Worm (Caenorhabditis elegans) whole organism, young adult: Measurements from ENCODE around the gene str-111.

ENCODE experiments used
- B0019.2 ChIP-seq: fragments of 200-800 bp; sonication (Bioruptor generic); conservative IDR thresholded peaks from 2 replicates; pipeline ENCODE4 v1.3.6; 2022; ENCODE audit warnings: missing genetic modification reagents, missing genetic modification characterization, missing compliant biosample characterization
- B0035.1 ChIP-seq: sonication (generic microtip); optimal IDR thresholded peaks from 2 replicates; lab custom pipeline; 2016; ENCODE audit warnings: missing genetic modification characterization, mild to moderate bottlenecking, missing compliant biosample characterization, missing genotype, missing genetic modification reagents
- B0336.3 ChIP-seq: fragments of 200-800 bp; sonication (Bioruptor generic); IDR thresholded peaks from 2 replicates; pipeline ENCODE4 v1.3.6; 2022; ENCODE audit warnings: missing genetic modification characterization, missing compliant biosample characterization
- F55B11.4 ChIP-seq: sonication (generic microtip); optimal IDR thresholded peaks from 2 replicates; lab custom pipeline; 2016; ENCODE audit warnings: missing compliant biosample characterization, missing genetic modification characterization, borderline replicate concordance; ENCODE audit not compliant: insufficient read depth
- T07F8.4 ChIP-seq: sonication (generic microtip); optimal IDR thresholded peaks from 2 replicates; lab custom pipeline; 2016; ENCODE audit warnings: mild to moderate bottlenecking, missing genetic modification characterization, moderate library complexity, missing compliant biosample characterization
- Y53F4B.3 ChIP-seq: fragments of 200-800 bp; sonication (Bioruptor generic); IDR thresholded peaks from 2 replicates; pipeline ENCODE4 v1.3.6; 2022; ENCODE audit warnings: missing genetic modification reagents, missing genetic modification characterization, missing compliant biosample characterization
- aptf-3 ChIP-seq: fragments of 200-800 bp; sonication (Bioruptor generic); IDR thresholded peaks from 2 replicates; pipeline ENCODE4 v1.3.6; 2022; ENCODE audit warnings: missing genetic modification characterization, missing compliant biosample characterization
- ccch-3 ChIP-seq: fragments of 200-800 bp; sonication (Bioruptor generic); optimal IDR thresholded peaks from 2 replicates; lab custom pipeline; 2018; ENCODE audit warnings: mild to moderate bottlenecking, missing genetic modification characterization, missing compliant biosample characterization
- cebp-1 ChIP-seq, 2 experiments: fragments of 200-800 bp in 1 of 2; sonication (Bioruptor generic) in 1 of 2; sonication (generic microtip) in 1 of 2; IDR thresholded peaks in 1 of 2; optimal IDR thresholded peaks in 1 of 2; 2 replicates each; pipeline versions ENCODE4 v1.3.6 to Lab custom; 2017 to 2022; ENCODE audit warnings: missing compliant biosample characterization in 2 of 2, missing genetic modification characterization in 2 of 2, mild to moderate bottlenecking in 1 of 2, missing genetic modification reagents in 1 of 2, moderate library complexity in 1 of 2
- cebp-2 ChIP-seq: fragments of 200-800 bp; sonication (Bioruptor generic); IDR thresholded peaks from 2 replicates; pipeline ENCODE4 v1.3.6; 2022; ENCODE audit warnings: missing genetic modification characterization, missing compliant biosample characterization
- dox-1 ChIP-seq: fragments of 200-800 bp; sonication (Bioruptor generic); IDR thresholded peaks from 2 replicates; pipeline ENCODE4 v1.3.6; 2022; ENCODE audit warnings: missing genetic modification reagents, missing genetic modification characterization, missing compliant biosample characterization
- egl-18 ChIP-seq: fragments of 200-800 bp; sonication (Bioruptor generic); IDR thresholded peaks from 2 replicates; pipeline ENCODE4 v1.3.6; 2022; ENCODE audit warnings: missing genetic modification reagents, missing genetic modification characterization, missing compliant biosample characterization
- fkh-3 ChIP-seq: sonication (generic microtip); optimal IDR thresholded peaks from 2 replicates; lab custom pipeline; 2016; ENCODE audit warnings: mild to moderate bottlenecking, missing genetic modification characterization, missing compliant biosample characterization
- him-1 ChIP-seq: sonication (generic microtip); optimal IDR thresholded peaks from 2 replicates; lab custom pipeline; 2016; ENCODE audit warnings: missing genotype, missing genetic modification reagents, missing genetic modification characterization, missing compliant biosample characterization
- hlh-26 ChIP-seq: fragments of 200-800 bp; sonication (Bioruptor generic); conservative IDR thresholded peaks from 2 replicates; pipeline ENCODE4 v1.3.6; 2022; ENCODE audit warnings: missing genetic modification reagents, missing genetic modification characterization, missing compliant biosample characterization
- lag-1 ChIP-seq: fragments of 200-800 bp; sonication (Bioruptor generic); IDR thresholded peaks from 2 replicates; pipeline ENCODE4 v1.3.6; 2022; ENCODE audit warnings: missing genetic modification reagents, missing genetic modification characterization, missing compliant biosample characterization
- lin-35 ChIP-seq, 3 experiments: fragments of 150-350 bp in 2 of 3; sonication (generic microtip) in 1 of 3; optimal IDR thresholded peaks; 2 replicates each; lab custom pipeline; 2014 to 2018; ENCODE audit warnings: missing biosample characterization in 3 of 3, missing genetic modification characterization in 3 of 3, missing genetic modification reagents in 3 of 3
- lin-54 ChIP-seq: fragments of 200-800 bp; sonication (Bioruptor generic); optimal IDR thresholded peaks from 2 replicates; lab custom pipeline; 2018; ENCODE audit warnings: mild to moderate bottlenecking, missing genetic modification characterization, missing compliant biosample characterization
- madf-10 ChIP-seq: sonication (generic microtip); optimal IDR thresholded peaks from 2 replicates; lab custom pipeline; 2016; ENCODE audit warnings: mild to moderate bottlenecking, missing genetic modification characterization, missing compliant biosample characterization
- madf-6 ChIP-seq: fragments of 200-800 bp; sonication (Bioruptor generic); IDR thresholded peaks from 2 replicates; pipeline ENCODE4 v1.3.6; 2022; ENCODE audit warnings: missing genetic modification reagents, missing genetic modification characterization, missing compliant biosample characterization
- mcd-1 ChIP-seq: fragments of 200-800 bp; sonication (Bioruptor generic); IDR thresholded peaks from 2 replicates; pipeline ENCODE4 v1.3.6; 2022; ENCODE audit warnings: missing genetic modification reagents, missing genetic modification characterization, missing compliant biosample characterization
- mel-28 ChIP-seq: sonication (generic microtip); optimal IDR thresholded peaks from 2 replicates; lab custom pipeline; 2016; ENCODE audit warnings: borderline replicate concordance, mild to moderate bottlenecking, missing genetic modification characterization, missing compliant biosample characterization
- mxl-1 ChIP-seq: sonication (generic microtip); optimal IDR thresholded peaks from 2 replicates; lab custom pipeline; 2016; ENCODE audit warnings: missing genetic modification characterization, missing compliant biosample characterization
- nfya-2 ChIP-seq: fragments of 200-800 bp; sonication (Bioruptor generic); IDR thresholded peaks from 2 replicates; pipeline ENCODE4 v1.3.6; 2022; ENCODE audit warnings: missing genetic modification reagents, missing genetic modification characterization, missing compliant biosample characterization
- nhr-80 ChIP-seq: sonication (generic microtip); optimal IDR thresholded peaks from 2 replicates; lab custom pipeline; 2016; ENCODE audit warnings: missing genetic modification characterization, missing compliant biosample characterization
- nhr-90 ChIP-seq: sonication (generic microtip); optimal IDR thresholded peaks from 2 replicates; lab custom pipeline; 2016; ENCODE audit warnings: missing genotype, mild to moderate bottlenecking, missing genetic modification characterization, missing compliant biosample characterization
- pha-4 ChIP-seq: fragments of 150-350 bp; sonication (generic microtip); optimal IDR thresholded peaks from 2 replicates; lab custom pipeline; 2014; ENCODE audit warnings: missing biosample characterization, missing genetic modification reagents, missing genetic modification characterization
- rec-8 ChIP-seq, 2 experiments: sonication (generic microtip); optimal IDR thresholded peaks; 2 replicates each; lab custom pipeline; 2016; ENCODE audit warnings: mild to moderate bottlenecking in 2 of 2, missing genetic modification characterization in 2 of 2, missing genetic modification reagents in 2 of 2, missing genotype in 2 of 2, missing biosample characterization in 1 of 2, missing compliant biosample characterization in 1 of 2, moderate library complexity in 1 of 2
- snpc-3.4 ChIP-seq: sonication (generic microtip); optimal IDR thresholded peaks from 2 replicates; lab custom pipeline; 2017; ENCODE audit warnings: missing genetic modification characterization, mild to moderate bottlenecking, missing compliant biosample characterization, antibody characterized with exemption, moderate library complexity, missing genotype, missing genetic modification reagents
- sptf-2 ChIP-seq: fragments of 200-800 bp; sonication (Bioruptor generic); optimal IDR thresholded peaks from 2 replicates; lab custom pipeline; 2018; ENCODE audit warnings: mild to moderate bottlenecking, missing genetic modification characterization, missing compliant biosample characterization
- xnd-1 ChIP-seq: sonication (generic microtip); optimal IDR thresholded peaks from 2 replicates; lab custom pipeline; 2016; ENCODE audit warnings: missing genotype, missing genetic modification reagents, missing genetic modification characterization, missing compliant biosample characterization
- zfh-2 ChIP-seq: fragments of 200-800 bp; sonication (Bioruptor generic); conservative IDR thresholded peaks from 2 replicates; pipeline ENCODE4 v1.3.6; 2022; ENCODE audit warnings: missing genetic modification reagents, missing genetic modification characterization, missing compliant biosample characterization
- zim-3 ChIP-seq: sonication (generic microtip); optimal IDR thresholded peaks from 2 replicates; lab custom pipeline; 2017; ENCODE audit warnings: mild to moderate bottlenecking, missing genetic modification characterization, moderate library complexity, missing compliant biosample characterization
- ztf-18 ChIP-seq: sonication (generic microtip); optimal IDR thresholded peaks from 2 replicates; lab custom pipeline; 2016; ENCODE audit warnings: missing genotype, mild to moderate bottlenecking, missing genetic modification characterization, missing compliant biosample characterization
- ztf-25 ChIP-seq: fragments of 200-800 bp; sonication (Bioruptor generic); IDR thresholded peaks from 2 replicates; pipeline ENCODE4 v1.3.6; 2022; ENCODE audit warnings: missing genetic modification reagents, missing genetic modification characterization, missing compliant biosample characterization
- ztf-3 ChIP-seq: fragments of 200-800 bp; sonication (Bioruptor generic); optimal IDR thresholded peaks from 2 replicates; lab custom pipeline; 2018; ENCODE audit warnings: mild to moderate bottlenecking, missing genetic modification characterization, missing compliant biosample characterization

str-111 gene

DNA sequence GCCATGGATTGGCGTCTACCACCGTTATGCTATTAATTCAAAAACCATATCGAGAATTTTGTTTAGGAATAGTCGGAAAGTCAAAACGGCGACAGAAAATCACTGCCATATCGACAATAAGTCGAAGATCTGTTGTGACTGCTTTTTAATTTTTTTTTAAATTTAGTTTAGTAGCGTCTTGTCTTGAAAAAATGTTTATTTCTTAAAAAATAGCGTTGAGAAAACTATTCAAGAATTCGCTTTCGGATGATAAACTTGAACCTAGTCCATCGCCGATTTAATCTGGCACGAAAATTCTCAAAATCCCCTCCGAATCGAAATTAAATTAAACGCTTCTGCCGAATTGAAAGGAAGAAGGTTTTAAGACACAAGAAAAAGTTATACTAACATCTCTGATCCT lies 23.2 kb upstream of the str-111 start, which contains the start of gene srh-279:
Gene srh-279 (plus strand): TSS at position 301 of the 400 bp plus-strand sequence.
- TF ChIP-seq T07F8.4 (tag; lab: Kevin White, UChicago) (no peak), xnd-1 (tag; lab: Kevin White, UChicago) (no peak), nhr-80 (tag; lab: Kevin White, UChicago) (no peak), ccch-3 (GFP tag; lab: Kevin White, UChicago) (no peak), nhr-90 (tag; lab: Kevin White, UChicago) (no peak), egl-18 (GFP tag; lab: Robert Waterston, UW) (no peak), mxl-1 (tag; lab: Kevin White, UChicago) (no peak), lin-35 (GFP tag; optimal IDR thresholded peaks at IDR 0.05; lab: Kevin White, UChicago) (no peak), dox-1 (GFP tag; lab: Robert Waterston, UW) (no peak), ztf-3 (GFP tag; lab: Kevin White, UChicago) (no peak), zfh-2 (GFP tag; lab: Robert Waterston, UW) (no peak), Y53F4B.3 (GFP tag; lab: Robert Waterston, UW) (no peak), cebp-2 (GFP tag; lab: Robert Waterston, UW) (no peak), mel-28 (tag; lab: Kevin White, UChicago) (no peak)

DNA sequence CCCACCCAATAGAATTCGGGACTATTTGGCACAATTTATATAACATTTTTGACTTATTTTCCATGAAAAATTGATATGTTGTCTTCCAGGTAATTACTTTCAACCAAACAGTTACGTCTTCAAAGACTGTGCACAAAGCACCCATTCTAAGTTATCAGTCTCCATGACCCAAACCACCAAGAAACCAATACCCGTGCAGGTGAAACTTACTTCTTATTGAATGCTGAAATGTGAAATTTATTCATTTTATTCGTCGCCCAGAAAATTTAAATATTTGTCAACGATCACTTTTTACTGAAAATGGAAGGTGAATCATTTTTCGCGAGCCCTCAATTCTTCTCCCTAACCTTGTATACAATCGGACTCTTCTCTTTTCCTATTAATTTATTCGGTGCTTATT lies 21.6 kb upstream of the str-111 start, which contains the start of gene srh-281:
Gene srh-281 (plus strand): TSS at position 301 of the 400 bp plus-strand sequence.
- no peak for TF ChIP-seq aptf-3
- no peak for TF ChIP-seq B0035.1
- TF ChIP-seq ztf-18 (tag; lab: Kevin White, UChicago): no peak
- no peak for TF ChIP-seq snpc-3.4 (tag; lab: Kevin White, UChicago)
- TF ChIP-seq zim-3: no peak
- no peak for TF ChIP-seq mcd-1
- no peak for TF ChIP-seq lin-54
- TF ChIP-seq cebp-1 (GFP tag; IDR thresholded peaks at IDR 0.05; lab: Robert Waterston, UW): no peak
- no peak for TF ChIP-seq cebp-1 (tag; optimal IDR thresholded peaks at IDR 0.05; lab: Kevin White, UChicago)
- TF ChIP-seq pha-4 (tag; lab: Kevin White, UChicago): no peak
- TF ChIP-seq hlh-26 (GFP tag; lab: Robert Waterston, UW): no peak

DNA sequence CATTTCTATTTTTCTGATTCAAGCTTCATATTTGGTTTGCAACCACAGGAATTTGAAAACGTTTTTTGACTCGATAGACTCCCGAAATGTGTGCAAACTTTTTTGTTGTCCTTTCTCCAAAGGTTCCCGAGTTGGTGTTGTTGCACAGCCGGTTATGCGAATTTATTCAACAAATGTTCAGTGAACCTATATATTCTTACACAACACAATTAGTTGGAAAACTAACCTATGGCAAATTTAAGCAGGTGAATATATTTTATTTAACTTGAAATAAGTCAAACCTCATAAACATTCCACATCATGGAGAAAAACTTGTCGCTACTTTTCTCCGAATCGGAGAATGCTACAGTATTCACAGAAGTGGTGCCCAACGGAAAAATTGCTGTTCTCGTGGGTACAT lies 14.4 kb upstream of the str-111 start, which contains the start of gene srz-14:
Gene srz-14 (plus strand): TSS at position 301 of the 400 bp plus-strand sequence.
- no peak for TF ChIP-seq madf-10 (tag; lab: Kevin White, UChicago)
- TF ChIP-seq F55B11.4: no peak
- TF ChIP-seq madf-6: no peak

- no peak for TF ChIP-seq B0336.3 (GFP tag; lab: Robert Waterston, UW)
- TF ChIP-seq sptf-2 (GFP tag; lab: Kevin White, UChicago): no peak
- no peak for TF ChIP-seq lag-1 (GFP tag; lab: Robert Waterston, UW)
- no peak for TF ChIP-seq him-1 (tag; lab: Kevin White, UChicago)
- TF ChIP-seq nfya-2: no peak
- no peak for TF ChIP-seq B0019.2 (GFP tag; lab: Robert Waterston, UW)
- no peak for TF ChIP-seq rec-8 (tag; optimal IDR thresholded peaks at IDR 0.05; lab: Kevin White, UChicago)
- no peak for TF ChIP-seq ztf-25 (GFP tag; lab: Robert Waterston, UW)
- TF ChIP-seq mcd-1: no peak
- TF ChIP-seq ztf-18 (tag; lab: Kevin White, UChicago): no peak
- no peak for TF ChIP-seq egl-18 (GFP tag; lab: Robert Waterston, UW)
- TF ChIP-seq fkh-3: no peak
- no peak for TF ChIP-seq nhr-80 (tag; lab: Kevin White, UChicago)
Observed at ce11 chrV:16182918-16183317, 14.0 kb upstream of the str-111 start, which contains the start of gene srh-277. Gene srh-277, plus strand, starts transcription at chrV:16183218.
